Fruit fly (Drosophila melanogaster) whole organism, embryonic: ENCODE measurements around the gene Mct1.
A peak's percentile ranks its signal among the peaks of the same experiment; 100 is the strongest.

ENCODE experiments used
- Abd-B ChIP-seq: fragments of 200-800 bp; sonication (Bioruptor generic); optimal IDR thresholded peaks from 2 replicates; lab custom pipeline; 2018; ENCODE audit warnings: missing biosample characterization, mild to moderate bottlenecking, missing genetic modification characterization, moderate library complexity
- Atf3 ChIP-seq: fragments of 200-800 bp; sonication (Bioruptor generic); optimal IDR thresholded peaks from 3 replicates; lab custom pipeline; 2016; ENCODE audit warnings: missing biosample characterization, missing genetic modification characterization
- B-H1 ChIP-seq: fragments of 200-800 bp; sonication (Bioruptor generic); IDR thresholded peaks from 3 replicates; pipeline ENCODE4 v1.3.6; 2022; ENCODE audit warnings: missing biosample characterization, missing genetic modification characterization
- CG10959 ChIP-seq: fragments of 200-800 bp; sonication (Bioruptor generic); IDR thresholded peaks from 2 replicates; pipeline ENCODE4 v1.3.6; 2022; ENCODE audit warnings: missing biosample characterization, missing genetic modification characterization
- CG11696 ChIP-seq: fragments of 200-800 bp; sonication (Bioruptor generic); IDR thresholded peaks from 2 replicates; pipeline ENCODE4 v1.3.6; 2022; ENCODE audit warnings: missing biosample characterization, missing genetic modification characterization
- CG12391 ChIP-seq: fragments of 200-800 bp; sonication (Bioruptor generic); optimal IDR thresholded peaks from 3 replicates; lab custom pipeline; 2018; ENCODE audit warnings: missing biosample characterization, mild to moderate bottlenecking, missing genetic modification characterization, moderate library complexity
- CG14050 ChIP-seq: fragments of 200-800 bp; sonication (Bioruptor generic); IDR thresholded peaks from 3 replicates; pipeline ENCODE4 v1.3.6; 2022; ENCODE audit warnings: missing biosample characterization, missing genetic modification characterization
- CG14710 ChIP-seq: fragments of 200-800 bp; sonication (Bioruptor generic); optimal IDR thresholded peaks from 3 replicates; lab custom pipeline; 2019; ENCODE audit warnings: missing biosample characterization, mild to moderate bottlenecking, missing genetic modification characterization, moderate library complexity
- CG1647 ChIP-seq: fragments of 200-800 bp; sonication (Bioruptor generic); optimal IDR thresholded peaks from 3 replicates; lab custom pipeline; 2016; ENCODE audit warnings: missing biosample characterization, missing genetic modification characterization
- CG17385 ChIP-seq: fragments of 200-800 bp; sonication (Bioruptor generic); optimal IDR thresholded peaks from 3 replicates; lab custom pipeline; 2018; ENCODE audit warnings: missing biosample characterization, mild to moderate bottlenecking, missing genetic modification characterization
- CG17568 ChIP-seq: fragments of 200-800 bp; sonication (Bioruptor generic); optimal IDR thresholded peaks from 2 replicates; lab custom pipeline; 2018; ENCODE audit warnings: missing biosample characterization, mild to moderate bottlenecking, missing genetic modification characterization, moderate library complexity
- CG18262 ChIP-seq: fragments of 200-800 bp; optimal IDR thresholded peaks from 3 replicates; lab custom pipeline; 2019; ENCODE audit warnings: missing biosample characterization, mild to moderate bottlenecking, missing genetic modification characterization, moderate library complexity
- CG2129 ChIP-seq: fragments of 200-800 bp; sonication (Bioruptor generic); IDR thresholded peaks from 2 replicates; pipeline ENCODE4 v1.3.6; 2022; ENCODE audit warnings: missing biosample characterization, missing genetic modification characterization; ENCODE audit not compliant: partially characterized antibody
- CG2199 ChIP-seq: fragments of 200-800 bp; sonication (Bioruptor generic); IDR thresholded peaks from 3 replicates; pipeline ENCODE4 v1.3.6; 2022; ENCODE audit warnings: missing biosample characterization, missing genetic modification characterization
- CG30403 ChIP-seq: fragments of 200-800 bp; sonication (Bioruptor generic); optimal IDR thresholded peaks from 3 replicates; lab custom pipeline; 2016; ENCODE audit warnings: missing biosample characterization, missing genetic modification characterization
- CG31365 ChIP-seq: fragments of 200-800 bp; sonication (Bioruptor generic); optimal IDR thresholded peaks from 2 replicates; lab custom pipeline; 2018; ENCODE audit warnings: missing biosample characterization, mild to moderate bottlenecking, missing genetic modification characterization
- CG3281 ChIP-seq: fragments of 200-800 bp; sonication (Bioruptor generic); optimal IDR thresholded peaks from 3 replicates; lab custom pipeline; 2017; ENCODE audit warnings: missing biosample characterization, mild to moderate bottlenecking, missing genetic modification characterization
- CG34422 ChIP-seq: fragments of 200-800 bp; sonication (Bioruptor generic); IDR thresholded peaks from 3 replicates; pipeline ENCODE4 v1.3.6; 2022; ENCODE audit warnings: missing biosample characterization, missing genetic modification characterization
- CG4360 ChIP-seq: fragments of 200-800 bp; sonication (Bioruptor generic); IDR thresholded peaks from 2 replicates; pipeline ENCODE4 v1.3.6; 2022; ENCODE audit warnings: missing biosample characterization, missing genetic modification characterization
- CG4707 ChIP-seq: fragments of 200-800 bp; sonication (Bioruptor generic); optimal IDR thresholded peaks from 2 replicates; lab custom pipeline; 2018; ENCODE audit warnings: missing biosample characterization, mild to moderate bottlenecking, missing genetic modification characterization, moderate library complexity
- CG6689 ChIP-seq: fragments of 200-800 bp; sonication (Bioruptor generic); IDR thresholded peaks from 2 replicates; pipeline ENCODE4 v1.3.6; 2022; ENCODE audit warnings: missing biosample characterization, missing genetic modification characterization
- CG7556 ChIP-seq: fragments of 200-800 bp; sonication (Bioruptor generic); optimal IDR thresholded peaks from 2 replicates; lab custom pipeline; 2017; ENCODE audit warnings: missing biosample characterization, mild to moderate bottlenecking, missing genetic modification characterization
- CG7745 ChIP-seq: fragments of 200-800 bp; sonication (Bioruptor generic); optimal IDR thresholded peaks from 2 replicates; lab custom pipeline; 2018; ENCODE audit warnings: missing biosample characterization, mild to moderate bottlenecking, missing genetic modification characterization, moderate library complexity
- CG7839 ChIP-seq: fragments of 200-800 bp; sonication (Bioruptor generic); optimal IDR thresholded peaks from 3 replicates; lab custom pipeline; 2018; ENCODE audit warnings: missing biosample characterization, mild to moderate bottlenecking, missing genetic modification characterization, moderate library complexity
- CG8281 ChIP-seq: fragments of 200-800 bp; sonication (Bioruptor generic); optimal IDR thresholded peaks from 2 replicates; lab custom pipeline; 2018; ENCODE audit warnings: missing biosample characterization, mild to moderate bottlenecking, missing genetic modification characterization, moderate library complexity
- CG9437 ChIP-seq: fragments of 200-800 bp; sonication (Bioruptor generic); optimal IDR thresholded peaks from 2 replicates; lab custom pipeline; 2018; ENCODE audit warnings: missing biosample characterization, mild to moderate bottlenecking, missing genetic modification characterization
- CG9876 ChIP-seq: fragments of 200-800 bp; sonication (Bioruptor generic); optimal IDR thresholded peaks from 2 replicates; lab custom pipeline; 2016; ENCODE audit warnings: missing biosample characterization, missing genetic modification characterization
- CTCF ChIP-seq: fragments of 200-800 bp; sonication (Bioruptor generic); optimal IDR thresholded peaks from 2 replicates; lab custom pipeline; 2017; ENCODE audit warnings: missing biosample characterization, mild to moderate bottlenecking, missing genetic modification characterization, moderate library complexity
- D ChIP-seq, 2 experiments: fragments of 200-800 bp in 1 of 2; fragments of >200 bp in 1 of 2; sonication (Bioruptor generic) in 1 of 2; optimal IDR thresholded peaks; 2 replicates in 1 of 2; 3 replicates in 1 of 2; lab custom pipeline; 2017; ENCODE audit warnings: mild to moderate bottlenecking in 1 of 2, missing biosample characterization in 1 of 2, missing genetic modification characterization in 1 of 2, missing genetic modification reagents in 1 of 2
- Deaf1 ChIP-seq: fragments of 200-800 bp; optimal IDR thresholded peaks from 3 replicates; lab custom pipeline; 2019; ENCODE audit warnings: missing biosample characterization, mild to moderate bottlenecking, missing genetic modification characterization, moderate library complexity
- Fer2 ChIP-seq: fragments of 200-800 bp; sonication (Bioruptor generic); optimal IDR thresholded peaks from 2 replicates; lab custom pipeline; 2018; ENCODE audit warnings: missing biosample characterization, mild to moderate bottlenecking, missing genetic modification characterization, moderate library complexity
- HmgZ ChIP-seq: fragments of 200-800 bp; sonication (Bioruptor generic); optimal IDR thresholded peaks from 2 replicates; lab custom pipeline; 2018; ENCODE audit warnings: missing biosample characterization, mild to moderate bottlenecking, missing genetic modification characterization
- Lhr ChIP-seq: fragments of 200-800 bp; sonication (Bioruptor generic); optimal IDR thresholded peaks from 3 replicates; lab custom pipeline; 2017; ENCODE audit warnings: mild to moderate bottlenecking, missing biosample characterization, missing genetic modification reagents, missing genetic modification characterization
- Mad ChIP-seq: fragments of 200-800 bp; sonication (Bioruptor generic); optimal IDR thresholded peaks from 2 replicates; lab custom pipeline; 2016; ENCODE audit warnings: missing biosample characterization, missing genetic modification characterization
- Spps ChIP-seq: fragments of 200-800 bp; sonication (Bioruptor generic); optimal IDR thresholded peaks from 2 replicates; lab custom pipeline; 2018; ENCODE audit warnings: missing biosample characterization, mild to moderate bottlenecking, missing genetic modification characterization
- Xbp1 ChIP-seq: fragments of 200-800 bp; sonication (Bioruptor generic); optimal IDR thresholded peaks from 3 replicates; lab custom pipeline; 2016; ENCODE audit warnings: missing biosample characterization, mild to moderate bottlenecking, missing genetic modification characterization
- ci ChIP-seq: fragments of 200-800 bp; sonication (Bioruptor generic); IDR thresholded peaks from 3 replicates; pipeline ENCODE4 v1.3.6; 2022; ENCODE audit warnings: missing biosample characterization, missing genetic modification characterization
- ewg ChIP-seq: fragments of 200-800 bp; sonication (Bioruptor generic); optimal IDR thresholded peaks from 3 replicates; lab custom pipeline; 2017; ENCODE audit warnings: mild to moderate bottlenecking, missing biosample characterization, missing genetic modification reagents, missing genetic modification characterization
- her ChIP-seq: fragments of 200-800 bp; sonication (Bioruptor generic); optimal IDR thresholded peaks from 2 replicates; lab custom pipeline; 2016; ENCODE audit warnings: missing biosample characterization, missing genetic modification characterization
- mam ChIP-seq: fragments of 200-800 bp; sonication (Bioruptor generic); optimal IDR thresholded peaks from 3 replicates; lab custom pipeline; 2016; ENCODE audit warnings: missing biosample characterization, missing genetic modification characterization
- nerfin-1 ChIP-seq: fragments of 200-800 bp; sonication (Bioruptor generic); optimal IDR thresholded peaks from 3 replicates; lab custom pipeline; 2019; ENCODE audit warnings: missing biosample characterization, mild to moderate bottlenecking, missing genetic modification characterization, moderate library complexity
- pros ChIP-seq: fragments of 200-800 bp; sonication (Bioruptor generic); optimal IDR thresholded peaks from 3 replicates; lab custom pipeline; 2019; ENCODE audit warnings: missing biosample characterization, mild to moderate bottlenecking, missing genetic modification characterization, moderate library complexity
- row ChIP-seq: fragments of 200-800 bp; sonication (Bioruptor generic); IDR thresholded peaks from 3 replicates; pipeline ENCODE4 v1.3.6; 2022; ENCODE audit warnings: missing biosample characterization, missing genetic modification characterization
- sd ChIP-seq: fragments of 200-800 bp; sonication (Bioruptor generic); optimal IDR thresholded peaks from 3 replicates; lab custom pipeline; 2018; ENCODE audit warnings: missing biosample characterization, mild to moderate bottlenecking, missing genetic modification characterization, moderate library complexity
- sens-2 ChIP-seq: fragments of 200-800 bp; sonication (Bioruptor generic); IDR thresholded peaks from 2 replicates; pipeline ENCODE4 v1.3.6; 2022; ENCODE audit warnings: missing biosample characterization, missing genetic modification characterization
- stwl ChIP-seq: fragments of 200-800 bp; sonication (Bioruptor generic); optimal IDR thresholded peaks from 3 replicates; lab custom pipeline; 2018; ENCODE audit warnings: missing biosample characterization, mild to moderate bottlenecking, missing genetic modification characterization, moderate library complexity
- tgo ChIP-seq: fragments of 200-800 bp; sonication (Bioruptor generic); IDR thresholded peaks from 3 replicates; pipeline ENCODE4 v1.3.6; 2022; ENCODE audit warnings: missing biosample characterization, missing genetic modification characterization
- tin ChIP-seq: fragments of 200-800 bp; sonication (Bioruptor generic); optimal IDR thresholded peaks from 3 replicates; lab custom pipeline; 2016; ENCODE audit warnings: missing biosample characterization, missing genetic modification characterization
- vfl ChIP-seq: fragments of 200-800 bp; sonication (Bioruptor generic); optimal IDR thresholded peaks from 2 replicates; lab custom pipeline; 2016; ENCODE audit warnings: missing biosample characterization, missing genetic modification characterization

Gene Mct1

DNA sequence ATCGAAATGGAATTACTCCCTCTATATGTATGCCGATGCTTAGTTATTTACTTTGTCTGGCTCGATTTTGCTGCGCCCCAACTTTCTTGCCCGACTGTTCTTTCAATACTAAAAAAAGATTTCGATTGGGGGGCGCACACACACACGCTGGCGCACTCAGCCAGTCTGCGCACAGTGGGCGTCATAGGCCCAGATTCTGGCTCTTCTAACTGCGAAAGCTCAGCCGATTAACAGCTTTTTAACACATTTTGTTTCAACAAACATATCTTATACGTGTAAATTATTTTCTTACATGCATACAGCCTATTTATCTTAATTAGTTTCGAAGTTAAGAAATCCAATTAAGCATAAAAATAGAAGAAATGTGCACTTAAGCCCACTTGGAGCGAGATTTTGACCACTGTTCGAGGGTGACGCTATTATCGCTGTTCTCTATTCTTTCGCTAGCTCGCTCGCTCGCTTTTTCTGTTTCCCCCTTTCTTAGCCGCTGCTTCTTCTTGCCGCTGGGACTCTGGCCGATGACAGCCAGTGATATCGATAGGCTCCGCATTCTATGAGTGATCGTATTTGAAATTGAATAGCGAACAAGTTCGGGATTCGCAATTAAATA lies 33.3 kb downstream of the Mct1 start, which contains the start of gene Vinc (continued):
- TF ChIP-seq tin (GFP tag; lab: Kevin White, UChicago): peak; percentile 85
- peak; percentile 95 for TF ChIP-seq CG3281
- peak; percentile 64 for TF ChIP-seq sens-2 (GFP tag; lab: Robert Waterston, UW)
- peak; percentile 79 for TF ChIP-seq Deaf1 (tag; lab: Kevin White, UChicago)
- TF ChIP-seq Abd-B (GFP tag; lab: Kevin White, UChicago): peak; percentile 44
- TF ChIP-seq CG10959 (GFP tag; lab: Robert Waterston, UW): peak; percentile 62
- TF ChIP-seq CG1647 (GFP tag; lab: Kevin White, UChicago): peak; percentile 70
- TF ChIP-seq CG14050 (GFP tag; lab: Robert Waterston, UW): peak; percentile 62; the same call in 2 of the 3 replicates
- peak; percentile 40 for TF ChIP-seq sd (tag; lab: Kevin White, UChicago)
- TF ChIP-seq Xbp1 (GFP tag; lab: Kevin White, UChicago): peak; percentile 71
- peak; percentile 93 for TF ChIP-seq CG7839 (tag; lab: Kevin White, UChicago)
- peak; percentile 96 for TF ChIP-seq CG17385
- TF ChIP-seq tgo: peak; percentile 88
- TF ChIP-seq Mad (GFP tag; lab: Kevin White, UChicago): peak; percentile 34
- TF ChIP-seq CG4707 (GFP tag; lab: Kevin White, UChicago): peak; percentile 100
- TF ChIP-seq CG6689: peak; percentile 92
- TF ChIP-seq Lhr: peak; percentile 15
- TF ChIP-seq CG8281 (tag; lab: Kevin White, UChicago): peak; percentile 77
- peak; percentile 83 for TF ChIP-seq CG7556 (GFP tag; lab: Kevin White, UChicago)
- peak; percentile 63 for TF ChIP-seq vfl (GFP tag; lab: Kevin White, UChicago)
- TF ChIP-seq CG31365: peak; percentile 62
- no peak for TF ChIP-seq CG4360 (GFP tag; lab: Robert Waterston, UW)
- TF ChIP-seq pros (GFP tag; lab: Kevin White, UChicago): peak; percentile 81
- TF ChIP-seq CG11696: 0 out of 2 replicates have a peak, but pooled peaks have one; percentile 16
- TF ChIP-seq CG18262 (tag; lab: Kevin White, UChicago): peak; percentile 85
- TF ChIP-seq her: peak; percentile 80
- peak; percentile 13 for TF ChIP-seq stwl
- TF ChIP-seq ewg (GFP tag; lab: Kevin White, UChicago): peak; percentile 63
- peak; percentile 68 for TF ChIP-seq B-H1 (GFP tag; lab: Robert Waterston, UW)
- peak; percentile 34 for TF ChIP-seq CG9876 (GFP tag; lab: Kevin White, UChicago)
- TF ChIP-seq CG7745 (tag; lab: Kevin White, UChicago): no peak
- TF ChIP-seq CG9437: peak; percentile 59
- no peak for TF ChIP-seq CG17568 (GFP tag; lab: Kevin White, UChicago)
- peak; percentile 88 for TF ChIP-seq HmgZ (tag; lab: Kevin White, UChicago)
- peak; percentile 38 for TF ChIP-seq CTCF (GFP tag; lab: Kevin White, UChicago)
- TF ChIP-seq CG30403 (GFP tag; lab: Kevin White, UChicago): peak; percentile 84
- TF ChIP-seq mam (GFP tag; lab: Kevin White, UChicago): peak; percentile 93
- TF ChIP-seq CG2199 (GFP tag; lab: Robert Waterston, UW): 0 out of 3 replicates have a peak, but pooled peaks have one; percentile 52
- peak; percentile 98 for TF ChIP-seq row (GFP tag; lab: Robert Waterston, UW)
- peak; percentile 83 for TF ChIP-seq CG14710 (tag; lab: Kevin White, UChicago)
- peak; percentile 76 for TF ChIP-seq CG12391 (tag; lab: Kevin White, UChicago)
- TF ChIP-seq nerfin-1 (tag; lab: Kevin White, UChicago): peak; percentile 86
- TF ChIP-seq Spps (tag; lab: Kevin White, UChicago): peak; percentile 74
- peak; percentile 68 for TF ChIP-seq Atf3 (GFP tag; lab: Kevin White, UChicago)
- TF ChIP-seq D (optimal IDR thresholded peaks at IDR 0.05; lab: Kevin White, UChicago): no peak
- TF ChIP-seq D (GFP tag; optimal IDR thresholded peaks at IDR 0.05; lab: Kevin White, UChicago): peak; percentile 82
- peak; percentile 85 for TF ChIP-seq CG34422
- no peak for TF ChIP-seq CG2129
- no peak; the same call in 1 of the 3 replicates for TF ChIP-seq ci (GFP tag; lab: Robert Waterston, UW)
- peak; percentile 87 for TF ChIP-seq Fer2 (tag; lab: Kevin White, UChicago)
